Worm (Caenorhabditis elegans): ENCODE measurements around the gene adm-4.

DNA sequence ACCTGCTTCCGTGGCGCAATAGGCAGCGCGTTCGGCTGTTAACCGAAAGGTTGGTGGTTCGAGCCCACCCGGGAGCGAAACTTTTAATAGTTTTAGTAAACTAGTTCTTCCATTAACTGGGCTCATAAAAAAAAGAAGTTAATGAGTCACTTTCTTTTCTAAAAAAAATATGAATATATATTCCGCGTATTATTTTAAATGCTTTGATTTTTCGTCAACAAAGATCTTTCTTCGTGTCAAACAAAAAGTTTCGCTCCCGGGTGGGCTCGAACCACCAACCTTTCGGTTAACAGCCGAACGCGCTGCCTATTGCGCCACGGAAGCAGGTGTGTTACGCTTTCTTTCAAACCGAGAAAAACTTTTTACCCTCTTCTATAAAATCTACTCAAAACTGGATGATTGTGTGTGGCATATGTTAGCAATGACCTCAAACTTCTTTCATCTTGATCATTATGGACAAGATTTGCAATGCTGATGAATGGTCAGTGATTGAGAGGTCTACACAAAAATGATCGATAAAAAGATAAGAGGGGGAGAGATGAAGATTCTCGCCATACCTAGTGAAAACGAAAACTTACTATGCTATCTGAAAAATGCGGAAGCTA, 24.3 kb downstream of the adm-4 start:
- TF ChIP-seq unc-86 (tag; optimal IDR thresholded peaks at IDR 0.05) (no peak), ceh-18 (tag; optimal IDR thresholded peaks at IDR 0.05) (no peak), pqm-1 (tag; optimal IDR thresholded peaks at IDR 0.05) (no peak), C38D4.7 (GFP tag; optimal IDR thresholded peaks at IDR 0.05) (no peak), ama-1 (optimal IDR thresholded peaks at IDR 0.05) (no peak), sox-4 (tag; optimal IDR thresholded peaks at IDR 0.05) (no peak), pag-3 (tag; optimal IDR thresholded peaks at IDR 0.05; ENCODE audit: borderline replicate concordance) (no peak), nhr-11 (tag; optimal IDR thresholded peaks at IDR 0.05) (no peak), ceh-14 (tag; optimal IDR thresholded peaks at IDR 0.05) (no peak), npax-4 (tag; optimal IDR thresholded peaks at IDR 0.05) (no peak), che-1 (tag; optimal IDR thresholded peaks at IDR 0.05) (no peak), gmeb-2 (tag; optimal IDR thresholded peaks at IDR 0.05) (no peak), ceh-48 (tag; optimal IDR thresholded peaks at IDR 0.05) (no peak)

Measured in whole organism, late embryonic.